Worm (Caenorhabditis elegans): ENCODE measurements around the gene nhr-110.

The nhr-110 gene

ce11 chrV:1651045-1651444 is 26.8 kb upstream of the nhr-110 start, which contains the start of gene irld-44:
TSS of gene irld-44 (plus strand) at chrV:1651345.
- no peak for TF ChIP-seq zfp-3 (GFP tag; conservative IDR thresholded peaks at IDR 0.05)
- TF ChIP-seq lim-7 (GFP tag; IDR thresholded peaks at IDR 0.05): no peak
- TF ChIP-seq gei-8 (GFP tag; optimal IDR thresholded peaks at IDR 0.05): no peak
- no peak for TF ChIP-seq tra-1 (GFP tag; IDR thresholded peaks at IDR 0.05)
- TF ChIP-seq ces-1 (GFP tag; optimal IDR thresholded peaks at IDR 0.05): no peak
- no peak for TF ChIP-seq daf-19 (GFP tag; conservative IDR thresholded peaks at IDR 0.05)
- TF ChIP-seq mdt-29 (GFP tag; IDR thresholded peaks at IDR 0.05): no peak
- no peak for TF ChIP-seq hmg-1.1 (GFP tag; IDR thresholded peaks at IDR 0.05)
- TF ChIP-seq vab-7 (GFP tag; IDR thresholded peaks at IDR 0.05): no peak
- no peak for TF ChIP-seq F26F4.8 (GFP tag; conservative IDR thresholded peaks at IDR 0.05)
- TF ChIP-seq attf-4 (tag; optimal IDR thresholded peaks at IDR 0.05): no peak
- TF ChIP-seq lin-29 (GFP tag; IDR thresholded peaks at IDR 0.05): no peak
- no peak for TF ChIP-seq nhr-42 (GFP tag; IDR thresholded peaks at IDR 0.05)
- TF ChIP-seq Y105C5A.15 (GFP tag; IDR thresholded peaks at IDR 0.05): no peak
- TF ChIP-seq T26A8.4 (GFP tag; IDR thresholded peaks at IDR 0.05): no peak

ce11 chrV:1648000-1648399 is 23.8 kb upstream of the nhr-110 start, which contains the start of gene irld-45:
TSS of gene irld-45 (plus strand) at chrV:1648300.
- TF ChIP-seq sdz-12 (GFP tag; optimal IDR thresholded peaks at IDR 0.05) (no peak), aha-1 (tag) (peak; percentile 67)

- TF ChIP-seq lim-7 (GFP tag; IDR thresholded peaks at IDR 0.05) (no peak), daf-16 (GFP tag; optimal IDR thresholded peaks at IDR 0.05) (peak in 1 of 2 experiments; percentile 96), daf-16 (tag; optimal IDR thresholded peaks at IDR 0.05) (no peak)
These were observed 19.6 kb upstream of the nhr-110 start, which contains the start of gene alh-2 for ce11 chrV:1643886-1644285. TSS of gene alh-2 (plus strand) at chrV:1644169.

ce11 chrV:1642768-1643167 is 18.5 kb upstream of the nhr-110 start:
- no peak for TF ChIP-seq spr-1 (tag; optimal IDR thresholded peaks at IDR 0.05)
- TF ChIP-seq cey-2 (tag; optimal IDR thresholded peaks at IDR 0.05; ENCODE audit: borderline replicate concordance, insufficient read depth): no peak
- TF ChIP-seq dmd-8 (GFP tag; IDR thresholded peaks at IDR 0.05): 0 out of 2 replicates have a peak, but pooled peaks have one; percentile 25
- TF ChIP-seq nhr-10 (tag; optimal IDR thresholded peaks at IDR 0.05): no peak
- peak; percentile 75; the same call in 1 of the 2 replicates for TF ChIP-seq F44E2.7 (GFP tag; IDR thresholded peaks at IDR 0.05)
- TF ChIP-seq daf-16 (GFP tag; optimal IDR thresholded peaks at IDR 0.05): no peak
- no peak for TF ChIP-seq daf-16 (tag; optimal IDR thresholded peaks at IDR 0.05)

- no peak for TF ChIP-seq daf-16 (GFP tag; optimal IDR thresholded peaks at IDR 0.05)
- no peak for TF ChIP-seq daf-16 (tag; optimal IDR thresholded peaks at IDR 0.05)
- no peak for TF ChIP-seq dpl-1 (GFP tag; optimal IDR thresholded peaks at IDR 0.05)
- no peak for TF ChIP-seq nhr-25 (tag; optimal IDR thresholded peaks at IDR 0.05; ENCODE audit: borderline replicate concordance, insufficient read depth)
- TF ChIP-seq hlh-11 (tag; optimal IDR thresholded peaks at IDR 0.05): no peak
- no peak for TF ChIP-seq ces-1 (GFP tag; optimal IDR thresholded peaks at IDR 0.05)
- TF ChIP-seq F44E2.7 (GFP tag; IDR thresholded peaks at IDR 0.05): no peak
- no peak for TF ChIP-seq egl-43 (GFP tag; IDR thresholded peaks at IDR 0.05)
- TF ChIP-seq hlh-30 (tag; optimal IDR thresholded peaks at IDR 0.05; ENCODE audit: insufficient read depth): no peak
These were observed 18.0 kb upstream of the nhr-110 start, which contains the start of gene Y46H3D.1 for ce11 chrV:1642199-1642598. TSS of gene Y46H3D.1 (plus strand) at chrV:1642499.

- TF ChIP-seq ceh-82 (tag; optimal IDR thresholded peaks at IDR 0.05) (no peak), mdt-29 (GFP tag; IDR thresholded peaks at IDR 0.05) (no peak), daf-16 (GFP tag; optimal IDR thresholded peaks at IDR 0.05) (no peak), daf-16 (tag; optimal IDR thresholded peaks at IDR 0.05) (no peak), lin-39 (tag; optimal IDR thresholded peaks at IDR 0.05) (no peak), Y5F2A.4 (GFP tag; optimal IDR thresholded peaks at IDR 0.05) (no peak), spr-1 (tag; optimal IDR thresholded peaks at IDR 0.05) (no peak), mes-2 (tag; optimal IDR thresholded peaks at IDR 0.05; ENCODE audit: poor library complexity, severe bottlenecking) (no peak), php-3 (GFP tag; IDR thresholded peaks at IDR 0.05) (no peak), set-16 (GFP tag; IDR thresholded peaks at IDR 0.05) (no peak), nhr-42 (GFP tag; IDR thresholded peaks at IDR 0.05) (no peak), nhr-102 (tag; optimal IDR thresholded peaks at IDR 0.05) (no peak), ZK337.2 (GFP tag; IDR thresholded peaks at IDR 0.05) (no peak), sdz-12 (GFP tag; optimal IDR thresholded peaks at IDR 0.05) (no peak), unc-62 (GFP tag; optimal IDR thresholded peaks at IDR 0.05 in 1 of 2) (no peak), unc-62 (tag; optimal IDR thresholded peaks at IDR 0.05) (no peak), pqm-1 (tag; optimal IDR thresholded peaks at IDR 0.05) (no peak), nhr-76 (tag; optimal IDR thresholded peaks at IDR 0.05) (no peak), nhr-237 (tag; optimal IDR thresholded peaks at IDR 0.05) (no peak)
These were observed 15.8 kb upstream of the nhr-110 start, which contains the start of gene str-221 for ce11 chrV:1640008-1640407. TSS of gene str-221 (plus strand) at chrV:1640308.

Data from whole organism, L4 larva.